Fruit fly (Drosophila melanogaster) whole organism, embryonic: Measurements from ENCODE around the gene Indy.

Experiments
- CG11398 ChIP-seq: fragments of 200-800 bp; sonication (Bioruptor generic); optimal IDR thresholded peaks from 2 replicates; lab custom pipeline; 2016; ENCODE audit warnings: missing biosample characterization, missing genetic modification characterization
- CG1233 ChIP-seq: fragments of 200-800 bp; sonication (Bioruptor generic); optimal IDR thresholded peaks from 4 replicates; lab custom pipeline; 2018; ENCODE audit warnings: missing biosample characterization, mild to moderate bottlenecking, missing genetic modification characterization
- CG5180 ChIP-seq: fragments of 200-800 bp; sonication (Bioruptor generic); optimal IDR thresholded peaks from 3 replicates; lab custom pipeline; 2017; ENCODE audit warnings: missing biosample characterization, missing genetic modification characterization, mild to moderate bottlenecking, moderate library complexity, missing genetic modification reagents
- CG7928 ChIP-seq: fragments of 200-800 bp; sonication (Bioruptor generic); optimal IDR thresholded peaks from 2 replicates; lab custom pipeline; 2017; ENCODE audit warnings: missing biosample characterization, mild to moderate bottlenecking, missing genetic modification characterization
- H15 ChIP-seq: fragments of 200-800 bp; sonication (Bioruptor generic); IDR thresholded peaks from 3 replicates; pipeline ENCODE4 v1.3.6; 2022; ENCODE audit warnings: missing biosample characterization, missing genetic modification characterization
- grau ChIP-seq: fragments of 200-800 bp; optimal IDR thresholded peaks from 3 replicates; lab custom pipeline; 2019; ENCODE audit warnings: missing biosample characterization, mild to moderate bottlenecking, missing genetic modification characterization, moderate library complexity
- mam ChIP-seq: fragments of 200-800 bp; sonication (Bioruptor generic); optimal IDR thresholded peaks from 3 replicates; lab custom pipeline; 2016; ENCODE audit warnings: missing biosample characterization, missing genetic modification characterization
- nerfin-2 ChIP-seq: fragments of 200-800 bp; sonication (Bioruptor generic); IDR thresholded peaks from 2 replicates; pipeline ENCODE4 v1.3.6; 2022; ENCODE audit warnings: missing biosample characterization, missing genetic modification characterization; ENCODE audit not compliant: partially characterized antibody
- usp ChIP-seq: fragments of >200 bp; optimal IDR thresholded peaks from 2 replicates; lab custom pipeline; 2017; ENCODE audit warnings: missing biosample characterization, missing genetic modification characterization

dm6 chr3L:18782653-18783052 is 63.4 kb downstream of the Indy start:
- TF ChIP-seq nerfin-2 (GFP tag; lab: Robert Waterston, UW) (no peak), CG11398 (GFP tag; lab: Kevin White, UChicago) (no peak), usp (no peak), CG1233 (GFP tag; lab: Kevin White, UChicago) (no peak), CG5180 (GFP tag; lab: Kevin White, UChicago) (no peak), CG7928 (no peak), mam (GFP tag; lab: Kevin White, UChicago) (no peak), grau (tag; lab: Kevin White, UChicago) (no peak), H15 (GFP tag; lab: Robert Waterston, UW) (no peak)
